Worm (Caenorhabditis elegans) whole organism, L2 larva: ENCODE data around the gene F10E7.2.

Experiments used
- ZK546.5 ChIP-seq: sonication (generic microtip); optimal IDR thresholded peaks from 2 replicates; lab custom pipeline; 2017; ENCODE audit warnings: missing biosample characterization, missing genetic modification characterization
- nhr-11 ChIP-seq: fragments of 150-350 bp; optimal IDR thresholded peaks from 2 replicates; lab custom pipeline; 2014; ENCODE audit warnings: missing biosample characterization, missing genetic modification characterization
- nhr-25 ChIP-seq: fragments of 150-350 bp; sonication (generic microtip); optimal IDR thresholded peaks from 3 replicates; lab custom pipeline; 2014; ENCODE audit warnings: missing biosample characterization, missing genetic modification characterization
- skn-1 ChIP-seq: sonication (generic microtip); optimal IDR thresholded peaks from 2 replicates; lab custom pipeline; 2017; ENCODE audit warnings: missing biosample characterization, missing genetic modification characterization
- snpc-4 ChIP-seq: fragments of 150-350 bp; optimal IDR thresholded peaks from 2 replicates; lab custom pipeline; 2014; ENCODE audit warnings: missing biosample characterization, missing genetic modification characterization

ce11 chrII:7090852-7091251, 31.2 kb upstream of the F10E7.2 start:
- TF ChIP-seq nhr-25 (tag; lab: Kevin White, UChicago) (no peak), nhr-11 (tag; lab: Kevin White, UChicago) (no peak), snpc-4 (tag; lab: Kevin White, UChicago) (no peak), ZK546.5 (tag; lab: Kevin White, UChicago) (no peak), skn-1 (tag; lab: Kevin White, UChicago) (no peak)
